Fruit fly (Drosophila melanogaster) whole organism, embryonic: ENCODE data around the gene CG13896.

Experiments used
- CG10209 ChIP-seq: fragments of 200-800 bp; sonication (Bioruptor generic); optimal IDR thresholded peaks from 3 replicates; lab custom pipeline; 2017; ENCODE audit warnings: missing biosample characterization, mild to moderate bottlenecking, missing genetic modification characterization, missing genetic modification reagents
- CG11093 ChIP-seq: fragments of 200-800 bp; sonication (Bioruptor generic); IDR thresholded peaks from 3 replicates; pipeline ENCODE4 v1.3.6; 2022; ENCODE audit warnings: missing biosample characterization, missing genetic modification characterization
- CG11247 ChIP-seq: fragments of 200-800 bp; sonication (Bioruptor generic); IDR thresholded peaks from 2 replicates; pipeline ENCODE4 v1.3.6; 2022; ENCODE audit warnings: missing biosample characterization, missing genetic modification characterization
- CG11398 ChIP-seq: fragments of 200-800 bp; sonication (Bioruptor generic); optimal IDR thresholded peaks from 2 replicates; lab custom pipeline; 2016; ENCODE audit warnings: missing biosample characterization, missing genetic modification characterization
- CG12071 ChIP-seq: fragments of 200-800 bp; sonication (Bioruptor generic); optimal IDR thresholded peaks from 3 replicates; lab custom pipeline; 2018; ENCODE audit warnings: missing biosample characterization, mild to moderate bottlenecking, missing genetic modification characterization
- CG12391 ChIP-seq: fragments of 200-800 bp; sonication (Bioruptor generic); optimal IDR thresholded peaks from 3 replicates; lab custom pipeline; 2018; ENCODE audit warnings: missing biosample characterization, mild to moderate bottlenecking, missing genetic modification characterization, moderate library complexity
- CG13123 ChIP-seq: fragments of 200-800 bp; sonication (Bioruptor generic); optimal IDR thresholded peaks from 2 replicates; lab custom pipeline; 2016; ENCODE audit warnings: missing biosample characterization, missing genetic modification characterization
- CG13894 ChIP-seq: fragments of 200-800 bp; sonication (Bioruptor generic); optimal IDR thresholded peaks from 3 replicates; lab custom pipeline; 2018; ENCODE audit warnings: missing biosample characterization, mild to moderate bottlenecking, missing genetic modification characterization, moderate library complexity
- CG14441 ChIP-seq: fragments of 200-800 bp; sonication (Bioruptor generic); IDR thresholded peaks from 2 replicates; pipeline ENCODE4 v1.3.6; 2022; ENCODE audit warnings: missing biosample characterization, missing genetic modification characterization
- CG14710 ChIP-seq: fragments of 200-800 bp; sonication (Bioruptor generic); optimal IDR thresholded peaks from 3 replicates; lab custom pipeline; 2019; ENCODE audit warnings: missing biosample characterization, mild to moderate bottlenecking, missing genetic modification characterization, moderate library complexity
- CG14860 ChIP-seq: fragments of 200-800 bp; sonication (Bioruptor generic); IDR thresholded peaks from 3 replicates; pipeline ENCODE4 v1.3.6; 2022; ENCODE audit warnings: missing biosample characterization, missing genetic modification characterization; ENCODE audit not compliant: partially characterized antibody
- CG14965 ChIP-seq: fragments of 200-800 bp; sonication (Bioruptor generic); optimal IDR thresholded peaks from 2 replicates; lab custom pipeline; 2016; ENCODE audit warnings: missing biosample characterization, missing genetic modification characterization, borderline replicate concordance
- CG1602 ChIP-seq: fragments of 200-800 bp; sonication (Bioruptor generic); optimal IDR thresholded peaks from 3 replicates; lab custom pipeline; 2016; ENCODE audit warnings: missing biosample characterization, missing genetic modification characterization
- CG16813 ChIP-seq: fragments of 200-800 bp; sonication (Bioruptor generic); IDR thresholded peaks from 3 replicates; pipeline ENCODE4 v1.3.6; 2022; ENCODE audit warnings: missing biosample characterization, missing genetic modification characterization; ENCODE audit not compliant: partially characterized antibody
- CG17328 ChIP-seq: fragments of 200-800 bp; sonication (Bioruptor generic); IDR thresholded peaks from 2 replicates; pipeline ENCODE4 v1.3.6; 2022; ENCODE audit warnings: missing biosample characterization, missing genetic modification characterization
- CG17829 ChIP-seq: fragments of 200-800 bp; optimal IDR thresholded peaks from 2 replicates; lab custom pipeline; 2019; ENCODE audit warnings: missing biosample characterization, mild to moderate bottlenecking, missing genetic modification characterization, moderate library complexity
- CG30431 ChIP-seq: fragments of 200-800 bp; sonication (Bioruptor generic); optimal IDR thresholded peaks from 2 replicates; lab custom pipeline; 2017; ENCODE audit warnings: missing biosample characterization, missing genetic modification characterization
- CG3163 ChIP-seq: fragments of 200-800 bp; sonication (Bioruptor generic); optimal IDR thresholded peaks from 3 replicates; lab custom pipeline; 2016; ENCODE audit warnings: missing biosample characterization, missing genetic modification characterization
- CG33213 ChIP-seq: fragments of 200-800 bp; sonication (Bioruptor generic); optimal IDR thresholded peaks from 3 replicates; lab custom pipeline; 2016; ENCODE audit warnings: missing biosample characterization, missing genetic modification characterization
- CG3847 ChIP-seq: fragments of 200-800 bp; sonication (Bioruptor generic); IDR thresholded peaks from 2 replicates; pipeline ENCODE4 v1.3.6; 2022; ENCODE audit warnings: missing biosample characterization, missing genetic modification characterization
- CG4282 ChIP-seq: fragments of 200-800 bp; sonication (Bioruptor generic); optimal IDR thresholded peaks from 2 replicates; lab custom pipeline; 2016; ENCODE audit warnings: missing biosample characterization, missing genetic modification characterization
- CG4617 ChIP-seq: fragments of 200-800 bp; sonication (Bioruptor generic); optimal IDR thresholded peaks from 3 replicates; lab custom pipeline; 2016; ENCODE audit warnings: missing biosample characterization, missing genetic modification characterization, borderline replicate concordance
- CG7372 ChIP-seq: fragments of 200-800 bp; sonication (Bioruptor generic); IDR thresholded peaks from 2 replicates; pipeline ENCODE4 v1.3.6; 2022; ENCODE audit warnings: missing biosample characterization, missing genetic modification characterization
- CG7963 ChIP-seq: fragments of 200-800 bp; sonication (Bioruptor generic); IDR thresholded peaks from 3 replicates; pipeline ENCODE4 v1.3.6; 2022; ENCODE audit warnings: missing biosample characterization, missing genetic modification characterization; ENCODE audit not compliant: partially characterized antibody
- CG8478 ChIP-seq: fragments of >200 bp; optimal IDR thresholded peaks from 2 replicates; lab custom pipeline; 2018
- CG8944 ChIP-seq: fragments of 200-800 bp; sonication (Bioruptor generic); optimal IDR thresholded peaks from 3 replicates; lab custom pipeline; 2016; ENCODE audit warnings: missing biosample characterization, missing genetic modification characterization
- Deaf1 ChIP-seq: fragments of 200-800 bp; optimal IDR thresholded peaks from 3 replicates; lab custom pipeline; 2019; ENCODE audit warnings: missing biosample characterization, mild to moderate bottlenecking, missing genetic modification characterization, moderate library complexity
- E2f2 ChIP-seq: fragments of 200-800 bp; sonication (Bioruptor generic); IDR thresholded peaks from 2 replicates; pipeline ENCODE4 v1.3.6; 2022; ENCODE audit warnings: missing biosample characterization, missing genetic modification characterization
- Eip74EF ChIP-seq, 2 experiments: fragments of 200-800 bp in 1 of 2; fragments of >200 bp in 1 of 2; sonication (Bioruptor generic) in 1 of 2; optimal IDR thresholded peaks; 2 replicates each; lab custom pipeline; 2017 to 2019; ENCODE audit warnings: missing biosample characterization in 2 of 2, missing genetic modification characterization in 2 of 2, mild to moderate bottlenecking in 1 of 2, moderate library complexity in 1 of 2
- Elba2 ChIP-seq: fragments of 200-800 bp; sonication (Bioruptor generic); optimal IDR thresholded peaks from 3 replicates; lab custom pipeline; 2016; ENCODE audit warnings: missing biosample characterization, missing genetic modification characterization
- Hmx ChIP-seq: fragments of 200-800 bp; sonication (Bioruptor generic); optimal IDR thresholded peaks from 2 replicates; lab custom pipeline; 2016; ENCODE audit warnings: missing biosample characterization, missing genetic modification characterization
- Hr3 ChIP-seq: fragments of 200-800 bp; sonication (Bioruptor generic); optimal IDR thresholded peaks from 3 replicates; lab custom pipeline; 2016; ENCODE audit warnings: missing biosample characterization, missing genetic modification characterization
- Sin3A ChIP-seq: fragments of >200 bp; optimal IDR thresholded peaks from 2 replicates; lab custom pipeline; 2018
- Sox102F ChIP-seq: fragments of 200-800 bp; sonication (Bioruptor generic); optimal IDR thresholded peaks from 2 replicates; lab custom pipeline; 2018; ENCODE audit warnings: missing biosample characterization, mild to moderate bottlenecking, missing genetic modification characterization, moderate library complexity
- Sry-β ChIP-seq: fragments of 200-800 bp; sonication (Bioruptor generic); optimal IDR thresholded peaks from 2 replicates; lab custom pipeline; 2018; ENCODE audit warnings: missing biosample characterization, mild to moderate bottlenecking, missing genetic modification characterization, moderate library complexity
- Sry-δ ChIP-seq: fragments of 200-800 bp; sonication (Bioruptor generic); optimal IDR thresholded peaks from 2 replicates; lab custom pipeline; 2016; ENCODE audit warnings: missing biosample characterization, missing genetic modification characterization
- crc ChIP-seq: fragments of 200-800 bp; sonication (Bioruptor generic); optimal IDR thresholded peaks from 2 replicates; lab custom pipeline; 2016; ENCODE audit warnings: missing biosample characterization, missing genetic modification characterization
- dimm ChIP-seq: fragments of 200-800 bp; sonication (Bioruptor generic); IDR thresholded peaks from 2 replicates; pipeline ENCODE4 v1.3.6; 2022; ENCODE audit warnings: missing biosample characterization, missing genetic modification characterization
- disco-r ChIP-seq: fragments of 200-800 bp; sonication (Bioruptor generic); optimal IDR thresholded peaks from 2 replicates; lab custom pipeline; 2016; ENCODE audit warnings: missing biosample characterization, missing genetic modification characterization
- gce ChIP-seq: fragments of 200-800 bp; sonication (Bioruptor generic); IDR thresholded peaks from 3 replicates; pipeline ENCODE4 v1.3.6; 2022; ENCODE audit warnings: missing biosample characterization, missing genetic modification characterization
- grn ChIP-seq: fragments of 200-800 bp; sonication (Bioruptor generic); optimal IDR thresholded peaks from 3 replicates; lab custom pipeline; 2017; ENCODE audit warnings: missing biosample characterization, missing genetic modification characterization
- gro ChIP-seq: fragments of 200-800 bp; sonication (Bioruptor generic); optimal IDR thresholded peaks from 2 replicates; lab custom pipeline; 2016; ENCODE audit warnings: missing biosample characterization, missing genetic modification characterization
- ind ChIP-seq: fragments of 200-800 bp; sonication (Bioruptor generic); optimal IDR thresholded peaks from 3 replicates; lab custom pipeline; 2016; ENCODE audit warnings: missing biosample characterization, missing genetic modification characterization
- knrl ChIP-seq: fragments of 200-800 bp; sonication (Bioruptor generic); IDR thresholded peaks from 3 replicates; pipeline ENCODE4 v1.3.6; 2022; ENCODE audit warnings: missing biosample characterization, missing genetic modification characterization; ENCODE audit not compliant: partially characterized antibody
- mirr ChIP-seq: fragments of 200-800 bp; sonication (Bioruptor generic); optimal IDR thresholded peaks from 3 replicates; lab custom pipeline; 2018; ENCODE audit warnings: missing biosample characterization, mild to moderate bottlenecking, missing genetic modification characterization
- row ChIP-seq: fragments of 200-800 bp; sonication (Bioruptor generic); IDR thresholded peaks from 3 replicates; pipeline ENCODE4 v1.3.6; 2022; ENCODE audit warnings: missing biosample characterization, missing genetic modification characterization
- slou ChIP-seq: fragments of 200-800 bp; sonication (Bioruptor generic); optimal IDR thresholded peaks from 3 replicates; lab custom pipeline; 2016; ENCODE audit warnings: missing biosample characterization, missing genetic modification characterization
- tgo ChIP-seq: fragments of 200-800 bp; sonication (Bioruptor generic); IDR thresholded peaks from 3 replicates; pipeline ENCODE4 v1.3.6; 2022; ENCODE audit warnings: missing biosample characterization, missing genetic modification characterization
- tin ChIP-seq: fragments of 200-800 bp; sonication (Bioruptor generic); optimal IDR thresholded peaks from 3 replicates; lab custom pipeline; 2016; ENCODE audit warnings: missing biosample characterization, missing genetic modification characterization
- trh ChIP-seq: fragments of 200-800 bp; sonication (Bioruptor generic); optimal IDR thresholded peaks from 2 replicates; lab custom pipeline; 2016; ENCODE audit warnings: missing biosample characterization, missing genetic modification characterization
- z ChIP-seq: fragments of 200-800 bp; sonication (Bioruptor generic); IDR thresholded peaks from 3 replicates; pipeline ENCODE4 v1.3.6; 2022; ENCODE audit warnings: missing biosample characterization, missing genetic modification characterization

CG13896 gene

dm6 chr3L:745222-745942, 33.7 kb upstream of the CG13896 start (continued):
- TF ChIP-seq gro (GFP tag; lab: Kevin White, UChicago), result no peak
- TF ChIP-seq crc (GFP tag; lab: Kevin White, UChicago), result no peak
- no peak for TF ChIP-seq dimm
- no peak for TF ChIP-seq Sry-δ (GFP tag; lab: Kevin White, UChicago)
- TF ChIP-seq CG14441 (GFP tag; lab: Robert Waterston, UW), result no peak
- no peak for TF ChIP-seq CG13894
- no peak for TF ChIP-seq gce (GFP tag; lab: Robert Waterston, UW)
- peak; percentile 64 for TF ChIP-seq CG14710
- TF ChIP-seq CG12391, result peak; percentile 64
- no peak for TF ChIP-seq CG4282
- TF ChIP-seq CG14860 (GFP tag; lab: Robert Waterston, UW), result no peak
- TF ChIP-seq CG16813 (GFP tag; lab: Robert Waterston, UW), result no peak
- no peak for TF ChIP-seq Sin3A (lab: Kevin White, UChicago)
- no peak for TF ChIP-seq Eip74EF (GFP tag; optimal IDR thresholded peaks at IDR 0.05; lab: Kevin White, UChicago)
- TF ChIP-seq grn (GFP tag; lab: Kevin White, UChicago), result peak; percentile 62
- TF ChIP-seq CG3163 (GFP tag; lab: Kevin White, UChicago), result no peak
- no peak for TF ChIP-seq CG4617 (GFP tag; lab: Kevin White, UChicago)
- TF ChIP-seq Elba2 (GFP tag; lab: Kevin White, UChicago), result peak; percentile 26
- peak; percentile 15 for TF ChIP-seq Sox102F
- TF ChIP-seq CG7963 (GFP tag; lab: Robert Waterston, UW), result no peak
- TF ChIP-seq CG30431, result no peak
- no peak for TF ChIP-seq Deaf1 (tag; lab: Kevin White, UChicago)
- no peak for TF ChIP-seq Sry-β (GFP tag; lab: Kevin White, UChicago)
- TF ChIP-seq disco-r, result no peak
- TF ChIP-seq CG33213 (GFP tag; lab: Kevin White, UChicago), result peak; percentile 3
- peak; percentile 33 for TF ChIP-seq CG1602 (GFP tag; lab: Kevin White, UChicago)
- TF ChIP-seq CG17829 (tag; lab: Kevin White, UChicago), result peak; percentile 65
- TF ChIP-seq CG13123, result no peak
- no peak for TF ChIP-seq slou (GFP tag; lab: Kevin White, UChicago)
- no peak for TF ChIP-seq ind
- TF ChIP-seq CG12071 (GFP tag; lab: Kevin White, UChicago), result no peak
- no peak for TF ChIP-seq CG7372 (GFP tag; lab: Robert Waterston, UW)
- TF ChIP-seq knrl (GFP tag; lab: Robert Waterston, UW), result no peak
- no peak for TF ChIP-seq CG3847
- TF ChIP-seq CG11093 (GFP tag; lab: Robert Waterston, UW), result no peak
- TF ChIP-seq tgo (GFP tag; lab: Robert Waterston, UW), result no peak
- no peak for TF ChIP-seq CG11247
- TF ChIP-seq mirr, result no peak
- TF ChIP-seq CG17328 (GFP tag; lab: Robert Waterston, UW), result peak; percentile 64
- TF ChIP-seq trh, result no peak
- peak; percentile 59 for TF ChIP-seq tin (GFP tag; lab: Kevin White, UChicago)
- peak; percentile 49; the same call in 1 of the 3 replicates for TF ChIP-seq row (GFP tag; lab: Robert Waterston, UW)
- TF ChIP-seq E2f2 (GFP tag; lab: Robert Waterston, UW), result no peak
- peak; percentile 38 for TF ChIP-seq CG8944 (GFP tag; lab: Kevin White, UChicago)
- TF ChIP-seq z (GFP tag; lab: Robert Waterston, UW), result no peak
- no peak for TF ChIP-seq Hr3 (GFP tag; lab: Kevin White, UChicago)
- TF ChIP-seq Hmx (GFP tag; lab: Kevin White, UChicago), result no peak
- TF ChIP-seq CG10209 (GFP tag; lab: Kevin White, UChicago), result peak; percentile 18
- TF ChIP-seq CG11398 (GFP tag; lab: Kevin White, UChicago), result no peak
- no peak for TF ChIP-seq CG8478 (lab: Kevin White, UChicago)
- TF ChIP-seq CG14965 (GFP tag; lab: Kevin White, UChicago), result no peak
